Fruit fly (Drosophila melanogaster) whole organism, embryonic: ENCODE data around the gene CG7789.

Source experiments
- B-H1 ChIP-seq: fragments of 200-800 bp; sonication (Bioruptor generic); IDR thresholded peaks from 3 replicates; pipeline ENCODE4 v1.3.6; 2022; ENCODE audit warnings: missing biosample characterization, missing genetic modification characterization
- CG1024 ChIP-seq: fragments of 200-800 bp; sonication (Bioruptor generic); IDR thresholded peaks from 2 replicates; pipeline ENCODE4 v1.3.6; 2022; ENCODE audit warnings: missing biosample characterization, missing genetic modification characterization
- CG10267 ChIP-seq: fragments of 200-800 bp; sonication (Bioruptor generic); optimal IDR thresholded peaks from 2 replicates; lab custom pipeline; 2018; ENCODE audit warnings: missing biosample characterization, mild to moderate bottlenecking, missing genetic modification characterization, moderate library complexity
- CG11456 ChIP-seq: fragments of 200-800 bp; sonication (Bioruptor generic); IDR thresholded peaks from 3 replicates; pipeline ENCODE4 v1.3.6; 2022; ENCODE audit warnings: missing biosample characterization, missing genetic modification characterization
- CG12104 ChIP-seq: fragments of 200-800 bp; sonication (Bioruptor generic); optimal IDR thresholded peaks from 3 replicates; lab custom pipeline; 2016; ENCODE audit warnings: missing biosample characterization, missing genetic modification characterization
- CG17802 ChIP-seq: fragments of 200-800 bp; sonication (Bioruptor generic); optimal IDR thresholded peaks from 2 replicates; lab custom pipeline; 2018; ENCODE audit warnings: missing biosample characterization, mild to moderate bottlenecking, missing genetic modification characterization, moderate library complexity
- CG18599 ChIP-seq: fragments of 200-800 bp; sonication (Bioruptor generic); optimal IDR thresholded peaks from 3 replicates; lab custom pipeline; 2017; ENCODE audit warnings: missing biosample characterization, missing genetic modification characterization, mild to moderate bottlenecking, moderate library complexity, missing genetic modification reagents
- CG31224 ChIP-seq: fragments of 200-800 bp; sonication (Bioruptor generic); IDR thresholded peaks from 2 replicates; pipeline ENCODE4 v1.3.6; 2022; ENCODE audit warnings: missing biosample characterization, missing genetic modification characterization
- CG31441 ChIP-seq: fragments of 200-800 bp; sonication (Bioruptor generic); IDR thresholded peaks from 2 replicates; pipeline ENCODE4 v1.3.6; 2022; ENCODE audit warnings: missing biosample characterization, missing genetic modification characterization
- CG3163 ChIP-seq: fragments of 200-800 bp; sonication (Bioruptor generic); optimal IDR thresholded peaks from 3 replicates; lab custom pipeline; 2016; ENCODE audit warnings: missing biosample characterization, missing genetic modification characterization
- CG33557 ChIP-seq: fragments of 200-800 bp; sonication (Bioruptor generic); optimal IDR thresholded peaks from 2 replicates; lab custom pipeline; 2019; ENCODE audit warnings: missing biosample characterization, mild to moderate bottlenecking, missing genetic modification characterization, moderate library complexity
- CG3726 ChIP-seq: fragments of 200-800 bp; sonication (Bioruptor generic); IDR thresholded peaks from 3 replicates; pipeline ENCODE4, ENCODE4 v1.3.6; 2022; ENCODE audit warnings: missing biosample characterization, missing genetic modification characterization
- CG42726 ChIP-seq: fragments of 200-800 bp; sonication (Bioruptor generic); IDR thresholded peaks from 2 replicates; pipeline ENCODE4 v1.3.6; 2022; ENCODE audit warnings: missing biosample characterization, missing genetic modification characterization; ENCODE audit not compliant: partially characterized antibody
- CG6683 ChIP-seq: fragments of 200-800 bp; sonication (Bioruptor generic); optimal IDR thresholded peaks from 2 replicates; lab custom pipeline; 2017; ENCODE audit warnings: missing biosample characterization, mild to moderate bottlenecking, missing genetic modification characterization, missing genetic modification reagents
- CG8281 ChIP-seq: fragments of 200-800 bp; sonication (Bioruptor generic); optimal IDR thresholded peaks from 2 replicates; lab custom pipeline; 2018; ENCODE audit warnings: missing biosample characterization, mild to moderate bottlenecking, missing genetic modification characterization, moderate library complexity
- CG8359 ChIP-seq: fragments of 200-800 bp; sonication (Bioruptor generic); optimal IDR thresholded peaks from 2 replicates; lab custom pipeline; 2017; ENCODE audit warnings: missing biosample characterization, mild to moderate bottlenecking, missing genetic modification characterization, borderline replicate concordance
- CG8388 ChIP-seq: fragments of 200-800 bp; sonication (Bioruptor generic); optimal IDR thresholded peaks from 2 replicates; lab custom pipeline; 2019; ENCODE audit warnings: missing biosample characterization, mild to moderate bottlenecking, missing genetic modification characterization, moderate library complexity
- CG8944 ChIP-seq: fragments of 200-800 bp; sonication (Bioruptor generic); optimal IDR thresholded peaks from 3 replicates; lab custom pipeline; 2016; ENCODE audit warnings: missing biosample characterization, missing genetic modification characterization
- CG9727 ChIP-seq: fragments of 200-800 bp; sonication (Bioruptor generic); optimal IDR thresholded peaks from 3 replicates; lab custom pipeline; 2017; ENCODE audit warnings: missing biosample characterization, mild to moderate bottlenecking, missing genetic modification characterization
- Dip2 ChIP-seq: fragments of 200-800 bp; sonication (Bioruptor generic); IDR thresholded peaks from 2 replicates; pipeline ENCODE4 v1.3.6; 2022; ENCODE audit warnings: missing biosample characterization, missing genetic modification characterization
- E2f2 ChIP-seq: fragments of 200-800 bp; sonication (Bioruptor generic); IDR thresholded peaks from 2 replicates; pipeline ENCODE4 v1.3.6; 2022; ENCODE audit warnings: missing biosample characterization, missing genetic modification characterization
- ERR ChIP-seq: fragments of 200-800 bp; sonication (Bioruptor generic); optimal IDR thresholded peaks from 2 replicates; lab custom pipeline; 2016; ENCODE audit warnings: missing biosample characterization, missing genetic modification characterization
- Ets97D ChIP-seq: fragments of 200-800 bp; sonication (Bioruptor generic); optimal IDR thresholded peaks from 3 replicates; lab custom pipeline; 2016; ENCODE audit warnings: missing biosample characterization, missing genetic modification characterization
- Fer2 ChIP-seq: fragments of 200-800 bp; sonication (Bioruptor generic); optimal IDR thresholded peaks from 2 replicates; lab custom pipeline; 2018; ENCODE audit warnings: missing biosample characterization, mild to moderate bottlenecking, missing genetic modification characterization, moderate library complexity
- HHEX ChIP-seq: fragments of 200-800 bp; sonication (Bioruptor generic); optimal IDR thresholded peaks from 3 replicates; lab custom pipeline; 2017; ENCODE audit warnings: missing biosample characterization, mild to moderate bottlenecking, missing genetic modification characterization, missing genetic modification reagents
- HmgD ChIP-seq: fragments of 200-800 bp; sonication (Bioruptor generic); optimal IDR thresholded peaks from 3 replicates; lab custom pipeline; 2016; ENCODE audit warnings: missing biosample characterization, missing genetic modification characterization
- Lpt ChIP-seq: fragments of >200 bp; optimal IDR thresholded peaks from 2 replicates; lab custom pipeline; 2018; ENCODE audit warnings: missing biosample characterization, missing genetic modification characterization
- MBD-R2 ChIP-seq: fragments of 200-800 bp; sonication (Bioruptor generic); IDR thresholded peaks from 2 replicates; pipeline ENCODE4 v1.3.6; 2022; ENCODE audit warnings: missing biosample characterization, missing genetic modification characterization
- NC2α ChIP-seq: fragments of 200-800 bp; sonication (Bioruptor generic); optimal IDR thresholded peaks from 2 replicates; lab custom pipeline; 2016; ENCODE audit warnings: missing biosample characterization, missing genetic modification characterization
- Scr ChIP-seq: fragments of 200-800 bp; sonication (Bioruptor generic); IDR thresholded peaks from 2 replicates; pipeline ENCODE4 v1.3.6; 2022; ENCODE audit warnings: missing biosample characterization, missing genetic modification characterization; ENCODE audit not compliant: partially characterized antibody
- Tbp ChIP-seq: fragments of >200 bp; optimal IDR thresholded peaks from 2 replicates; lab custom pipeline; 2018; ENCODE audit warnings: missing biosample characterization, missing genetic modification characterization
- Xbp1 ChIP-seq: fragments of 200-800 bp; sonication (Bioruptor generic); optimal IDR thresholded peaks from 3 replicates; lab custom pipeline; 2016; ENCODE audit warnings: missing biosample characterization, mild to moderate bottlenecking, missing genetic modification characterization
- bab2 ChIP-seq: fragments of 200-800 bp; sonication (Bioruptor generic); optimal IDR thresholded peaks from 2 replicates; lab custom pipeline; 2016; ENCODE audit warnings: missing biosample characterization, missing genetic modification characterization
- dimm ChIP-seq: fragments of 200-800 bp; sonication (Bioruptor generic); IDR thresholded peaks from 2 replicates; pipeline ENCODE4 v1.3.6; 2022; ENCODE audit warnings: missing biosample characterization, missing genetic modification characterization
- dm ChIP-seq: fragments of 200-800 bp; sonication (Bioruptor generic); optimal IDR thresholded peaks from 3 replicates; lab custom pipeline; 2016; ENCODE audit warnings: missing biosample characterization, missing genetic modification characterization
- emc ChIP-seq: fragments of 200-800 bp; sonication (Bioruptor generic); optimal IDR thresholded peaks from 2 replicates; lab custom pipeline; 2016; ENCODE audit warnings: missing biosample characterization, missing genetic modification characterization
- fd96Cb ChIP-seq: fragments of 200-800 bp; sonication (Bioruptor generic); optimal IDR thresholded peaks from 2 replicates; lab custom pipeline; 2018; ENCODE audit warnings: missing biosample characterization, mild to moderate bottlenecking, missing genetic modification characterization, moderate library complexity
- fru ChIP-seq: fragments of >200 bp; optimal IDR thresholded peaks from 2 replicates; lab custom pipeline; 2017
- grau ChIP-seq: fragments of 200-800 bp; optimal IDR thresholded peaks from 3 replicates; lab custom pipeline; 2019; ENCODE audit warnings: missing biosample characterization, mild to moderate bottlenecking, missing genetic modification characterization, moderate library complexity
- gsb-n ChIP-seq: fragments of 200-800 bp; sonication (Bioruptor generic); optimal IDR thresholded peaks from 3 replicates; lab custom pipeline; 2018; ENCODE audit warnings: missing biosample characterization, mild to moderate bottlenecking, missing genetic modification characterization
- insv ChIP-seq, 2 experiments: fragments of 200-800 bp; sonication (Bioruptor generic); optimal IDR thresholded peaks; 3 replicates each; lab custom pipeline; 2016 to 2018; ENCODE audit warnings: missing biosample characterization in 2 of 2, missing genetic modification characterization in 2 of 2
- phol ChIP-seq: fragments of 200-800 bp; sonication (Bioruptor generic); optimal IDR thresholded peaks from 3 replicates; lab custom pipeline; 2018; ENCODE audit warnings: missing biosample characterization, mild to moderate bottlenecking, missing genetic modification characterization, moderate library complexity
- salm ChIP-seq: fragments of 200-800 bp; sonication (Bioruptor generic); optimal IDR thresholded peaks from 2 replicates; lab custom pipeline; 2018; ENCODE audit warnings: missing biosample characterization, mild to moderate bottlenecking, missing genetic modification characterization
- sc ChIP-seq, 3 experiments: fragments of >200 bp in 2 of 3; fragments of 200-800 bp in 1 of 3; sonication (Bioruptor generic) in 1 of 3; optimal IDR thresholded peaks; 2 replicates in 2 of 3; 3 replicates in 1 of 3; lab custom pipeline; 2017; ENCODE audit warnings: mild to moderate bottlenecking in 1 of 3, missing biosample characterization in 1 of 3, missing genetic modification characterization in 1 of 3, missing genetic modification reagents in 1 of 3
- shn ChIP-seq: fragments of 200-800 bp; sonication (Bioruptor generic); optimal IDR thresholded peaks from 3 replicates; lab custom pipeline; 2016; ENCODE audit warnings: missing biosample characterization, missing genetic modification characterization
- sima ChIP-seq: fragments of 200-800 bp; sonication (Bioruptor generic); optimal IDR thresholded peaks from 2 replicates; lab custom pipeline; 2016; ENCODE audit warnings: missing biosample characterization, missing genetic modification characterization
- sna ChIP-seq: fragments of 200-800 bp; sonication (Bioruptor generic); IDR thresholded peaks from 2 replicates; pipeline ENCODE4 v1.3.6; 2022; ENCODE audit warnings: missing biosample characterization, missing genetic modification characterization; ENCODE audit not compliant: partially characterized antibody
- stwl ChIP-seq: fragments of 200-800 bp; sonication (Bioruptor generic); optimal IDR thresholded peaks from 3 replicates; lab custom pipeline; 2018; ENCODE audit warnings: missing biosample characterization, mild to moderate bottlenecking, missing genetic modification characterization, moderate library complexity
- trh ChIP-seq: fragments of 200-800 bp; sonication (Bioruptor generic); optimal IDR thresholded peaks from 2 replicates; lab custom pipeline; 2016; ENCODE audit warnings: missing biosample characterization, missing genetic modification characterization
- zfh2 ChIP-seq: fragments of 200-800 bp; sonication (Bioruptor generic); optimal IDR thresholded peaks from 2 replicates; lab custom pipeline; 2016; ENCODE audit warnings: missing biosample characterization, missing genetic modification characterization

The CG7789 gene

dm6 chr3R:29797183-29797582 is 5.8 kb upstream of the CG7789 start:
- TF ChIP-seq CG8388 (GFP tag; lab: Kevin White, UChicago) (no peak), HmgD (no peak), fru (lab: Kevin White, UChicago) (no peak), CG3163 (GFP tag; lab: Kevin White, UChicago) (no peak), Lpt (GFP tag; lab: Kevin White, UChicago) (no peak), CG18599 (no peak), sc (optimal IDR thresholded peaks at IDR 0.05; lab: Kevin White, UChicago) (no peak), sc (GFP tag; optimal IDR thresholded peaks at IDR 0.05; lab: Kevin White, UChicago) (no peak), sima (no peak), CG11456 (GFP tag; lab: Robert Waterston, UW) (no peak), Ets97D (no peak), ERR (no peak), trh (no peak), shn (GFP tag; lab: Kevin White, UChicago) (no peak), salm (no peak), Scr (GFP tag; lab: Robert Waterston, UW) (no peak)

- TF ChIP-seq CG8359 (GFP tag; lab: Kevin White, UChicago) (peak; percentile 2), phol (tag; lab: Kevin White, UChicago) (peak; percentile 51), E2f2 (peak; percentile 63), NC2α (GFP tag; lab: Kevin White, UChicago) (no peak), Xbp1 (GFP tag; lab: Kevin White, UChicago) (peak; percentile 53), B-H1 (GFP tag; lab: Robert Waterston, UW) (no peak), HHEX (GFP tag; lab: Kevin White, UChicago) (peak; percentile 50), CG31224 (GFP tag; lab: Robert Waterston, UW) (peak; percentile 43; the same call in 1 of the 2 replicates), CG8944 (GFP tag; lab: Kevin White, UChicago) (no peak), insv (GFP tag; optimal IDR thresholded peaks at IDR 0.05; lab: Kevin White, UChicago) (peak in 1 of 2 experiments; percentile 10), fd96Cb (tag; lab: Kevin White, UChicago) (peak; percentile 36), CG31441 (GFP tag; lab: Robert Waterston, UW) (no peak), gsb-n (tag; lab: Kevin White, UChicago) (no peak), Fer2 (peak; percentile 12), CG42726 (GFP tag; lab: Robert Waterston, UW) (no peak), Dip2 (GFP tag; lab: Robert Waterston, UW) (no peak), bab2 (GFP tag; lab: Kevin White, UChicago) (peak; percentile 18), CG6683 (GFP tag; lab: Kevin White, UChicago) (peak; percentile 29), zfh2 (GFP tag; lab: Kevin White, UChicago) (peak; percentile 18), dimm (GFP tag; lab: Robert Waterston, UW) (no peak), sna (GFP tag; lab: Robert Waterston, UW) (peak; percentile 74), emc (no peak), CG9727 (GFP tag; lab: Kevin White, UChicago) (peak; percentile 77), CG1024 (GFP tag; lab: Robert Waterston, UW) (0 out of 2 replicates have a peak, but pooled peaks have one; percentile 24), CG17802 (tag; lab: Kevin White, UChicago) (peak; percentile 95), MBD-R2 (peak; percentile 54), CG3726 (GFP tag; lab: Robert Waterston, UW) (no peak), stwl (peak; percentile 6), dm (no peak), CG33557 (GFP tag; lab: Kevin White, UChicago) (peak; percentile 58), grau (peak; percentile 45), CG8281 (tag; lab: Kevin White, UChicago) (peak; percentile 40), Tbp (GFP tag; lab: Kevin White, UChicago) (peak; percentile 32), CG12104 (GFP tag; lab: Kevin White, UChicago) (peak; percentile 64), CG10267 (peak; percentile 57)
Measured at dm6 chr3R:29798966-29799680, 3.9 kb upstream of the CG7789 start, which contains the start of the genes Rnb and Drice. Rnb (minus strand) TSS chr3R:29799354. Drice (plus strand) TSS chr3R:29799658.
